Worm (Caenorhabditis elegans) whole organism, L4 larva: Measurements from ENCODE around the gene F08F8.11.

ENCODE experiments used
- F44E2.7 ChIP-seq: fragments of 200-800 bp; sonication (Bioruptor generic); IDR thresholded peaks from 2 replicates; pipeline ENCODE4 v2.1.2; 2022; ENCODE audit warnings: missing genetic modification characterization, missing compliant biosample characterization
- T20F7.1 ChIP-seq: fragments of 200-800 bp; sonication (Bioruptor generic); optimal IDR thresholded peaks from 2 replicates; lab custom pipeline; 2018; ENCODE audit warnings: mild to moderate bottlenecking, missing genetic modification characterization, missing compliant biosample characterization
- Y105C5A.15 ChIP-seq: fragments of 200-800 bp; sonication (Bioruptor generic); IDR thresholded peaks from 2 replicates; pipeline ENCODE4 v1.3.6; 2022; ENCODE audit warnings: missing genetic modification characterization, missing compliant biosample characterization
- ZK337.2 ChIP-seq: fragments of 200-800 bp; sonication (Bioruptor generic); IDR thresholded peaks from 2 replicates; pipeline ENCODE4 v1.3.6; 2022; ENCODE audit warnings: missing genetic modification reagents, missing genetic modification characterization, missing compliant biosample characterization
- ZK546.5 ChIP-seq, 2 experiments: sonication (generic microtip); optimal IDR thresholded peaks; 2 replicates each; lab custom pipeline; 2017; ENCODE audit warnings: missing biosample characterization in 2 of 2, missing genetic modification characterization in 2 of 2
- aha-1 ChIP-seq: fragments of 150-350 bp; peaks from one replicate; lab custom pipeline; 2014; ENCODE audit warnings: missing biosample characterization, missing genetic modification characterization
- arid-1 ChIP-seq: fragments of 200-800 bp; sonication (Bioruptor generic); conservative IDR thresholded peaks from 2 replicates; pipeline ENCODE4 v1.3.6; 2022; ENCODE audit warnings: missing genetic modification reagents, missing genetic modification characterization, missing compliant biosample characterization
- ceh-20 ChIP-seq: fragments of 200-800 bp; sonication (Bioruptor generic); IDR thresholded peaks from 2 replicates; pipeline ENCODE4 v1.3.6; 2022; ENCODE audit warnings: missing genetic modification reagents, missing genetic modification characterization, missing compliant biosample characterization
- ceh-32 ChIP-seq: sonication (generic microtip); optimal IDR thresholded peaks from 2 replicates; lab custom pipeline; 2016; ENCODE audit warnings: mild to moderate bottlenecking, missing genetic modification characterization, missing compliant biosample characterization; ENCODE audit not compliant: poor library complexity
- ceh-44 ChIP-seq: fragments of 200-800 bp; sonication (Bioruptor generic); IDR thresholded peaks from 2 replicates; pipeline ENCODE4 v1.3.6; 2022; ENCODE audit warnings: missing genetic modification reagents, missing genetic modification characterization, missing compliant biosample characterization
- cey-2 ChIP-seq: sonication (generic microtip); optimal IDR thresholded peaks from 3 replicates; lab custom pipeline; 2017; ENCODE audit warnings: missing genetic modification characterization, mild to moderate bottlenecking, missing compliant biosample characterization, antibody characterized with exemption, borderline replicate concordance; ENCODE audit not compliant: insufficient read depth
- daf-16 ChIP-seq, 3 experiments: sonication (generic microtip); optimal IDR thresholded peaks; 2 replicates each; lab custom pipeline; 2016 to 2017; ENCODE audit warnings: missing genetic modification characterization in 3 of 3, missing genetic modification reagents in 3 of 3, mild to moderate bottlenecking in 2 of 3, missing compliant biosample characterization in 2 of 3, missing biosample characterization in 1 of 3, moderate library complexity in 1 of 3
- dpl-1 ChIP-seq: fragments of 150-350 bp; optimal IDR thresholded peaks from 2 replicates; lab custom pipeline; 2014; ENCODE audit warnings: missing biosample characterization, missing genetic modification reagents, missing genetic modification characterization
- hif-1 ChIP-seq, 2 experiments: sonication (generic microtip); optimal IDR thresholded peaks; 2 replicates each; lab custom pipeline; 2016 to 2017; ENCODE audit warnings: missing compliant biosample characterization in 2 of 2, missing genetic modification characterization in 2 of 2, missing genetic modification reagents in 2 of 2, missing genotype in 2 of 2, mild to moderate bottlenecking in 1 of 2
- hlh-11 ChIP-seq: fragments of 200-800 bp; sonication (Bioruptor generic); optimal IDR thresholded peaks from 2 replicates; lab custom pipeline; 2018; ENCODE audit warnings: mild to moderate bottlenecking, missing genetic modification characterization, missing compliant biosample characterization
- hlh-30 ChIP-seq: sonication (generic microtip); optimal IDR thresholded peaks from 2 replicates; lab custom pipeline; 2017; ENCODE audit warnings: antibody characterized with exemption, mild to moderate bottlenecking, missing genetic modification characterization, missing compliant biosample characterization; ENCODE audit not compliant: insufficient read depth
- lin-15B ChIP-seq: fragments of 150-350 bp; sonication (generic microtip); optimal IDR thresholded peaks from 3 replicates; lab custom pipeline; 2014; ENCODE audit warnings: missing biosample characterization, missing genetic modification characterization
- lin-29 ChIP-seq: fragments of 200-800 bp; sonication (Bioruptor generic); IDR thresholded peaks from 2 replicates; pipeline ENCODE4 v1.3.6; 2022; ENCODE audit warnings: missing genetic modification reagents, missing genetic modification characterization, missing compliant biosample characterization
- lir-3 ChIP-seq: sonication (generic microtip); optimal IDR thresholded peaks from 2 replicates; lab custom pipeline; 2016; ENCODE audit warnings: mild to moderate bottlenecking, missing genetic modification characterization, missing compliant biosample characterization
- lsy-2 ChIP-seq, 2 experiments: fragments of 150-350 bp in 1 of 2; sonication (generic microtip) in 1 of 2; optimal IDR thresholded peaks; 2 replicates each; lab custom pipeline; 2014 to 2017; ENCODE audit warnings: missing biosample characterization in 2 of 2, missing genetic modification characterization in 2 of 2
- mdl-1 ChIP-seq, 2 experiments: fragments of 150-350 bp in 1 of 2; sonication (generic microtip) in 1 of 2; optimal IDR thresholded peaks; 2 replicates each; lab custom pipeline; 2014 to 2017; ENCODE audit warnings: missing biosample characterization in 2 of 2, missing genetic modification characterization in 2 of 2
- mes-2 ChIP-seq: sonication (generic microtip); optimal IDR thresholded peaks from 2 replicates; lab custom pipeline; 2016; ENCODE audit warnings: missing genotype, mild to moderate bottlenecking, missing genetic modification characterization, missing compliant biosample characterization; ENCODE audit not compliant: poor library complexity, severe bottlenecking
- nhr-11 ChIP-seq: fragments of 150-350 bp; optimal IDR thresholded peaks from 2 replicates; lab custom pipeline; 2014; ENCODE audit warnings: missing biosample characterization, missing genetic modification characterization
- nhr-237 ChIP-seq: sonication (generic microtip); optimal IDR thresholded peaks from 2 replicates; lab custom pipeline; 2017; ENCODE audit warnings: missing biosample characterization, missing genetic modification characterization
- nhr-28 ChIP-seq: fragments of 150-350 bp; optimal IDR thresholded peaks from 2 replicates; lab custom pipeline; 2014; ENCODE audit warnings: missing biosample characterization, missing genetic modification characterization
- nhr-76 ChIP-seq: fragments of 150-350 bp; optimal IDR thresholded peaks from 2 replicates; lab custom pipeline; 2014; ENCODE audit warnings: missing biosample characterization, missing genetic modification characterization
- php-3 ChIP-seq: fragments of 200-800 bp; sonication (Bioruptor generic); IDR thresholded peaks from 2 replicates; pipeline ENCODE4 v1.3.6; 2022; ENCODE audit warnings: missing genetic modification reagents, missing genetic modification characterization, missing compliant biosample characterization
- sdz-12 ChIP-seq: fragments of 200-800 bp; sonication (Bioruptor generic); optimal IDR thresholded peaks from 2 replicates; lab custom pipeline; 2018; ENCODE audit warnings: mild to moderate bottlenecking, missing genetic modification characterization, missing compliant biosample characterization
- spr-1 ChIP-seq: sonication (generic microtip); optimal IDR thresholded peaks from 2 replicates; lab custom pipeline; 2016; ENCODE audit warnings: mild to moderate bottlenecking, missing genetic modification characterization, missing compliant biosample characterization
- tra-1 ChIP-seq: fragments of 200-800 bp; sonication (Bioruptor generic); IDR thresholded peaks from 2 replicates; pipeline ENCODE4 v1.3.6; 2022; ENCODE audit warnings: missing genetic modification reagents, missing genetic modification characterization, missing compliant biosample characterization
- unc-62 ChIP-seq, 3 experiments: fragments of 150-350 bp in 1 of 3; sonication (generic microtip); optimal IDR thresholded peaks in 2 of 3; peaks in 1 of 3; 1 replicate in 1 of 3; 2 replicates in 2 of 3; lab custom pipeline; 2014 to 2017; ENCODE audit warnings: missing biosample characterization in 3 of 3, missing genetic modification characterization in 3 of 3, missing genetic modification reagents in 3 of 3, missing genotype in 1 of 3
- vab-7 ChIP-seq: fragments of 200-800 bp; sonication (Bioruptor generic); IDR thresholded peaks from 2 replicates; pipeline ENCODE4 v1.3.6; 2022; ENCODE audit warnings: missing genetic modification reagents, missing genetic modification characterization, missing compliant biosample characterization
- zip-11 ChIP-seq: fragments of 200-800 bp; sonication (Bioruptor generic); IDR thresholded peaks from 2 replicates; pipeline ENCODE4 v1.3.6; 2022; ENCODE audit warnings: missing genetic modification characterization, missing compliant biosample characterization

Gene F08F8.11

ce11 chrIII:7358627-7359026 is 7.1 kb upstream of the F08F8.11 start (continued):
- no peak for TF ChIP-seq nhr-237 (tag; lab: Kevin White, UChicago)
- TF ChIP-seq aha-1 (tag; lab: Kevin White, UChicago) = peak; percentile 93
- TF ChIP-seq zip-11 = no peak
- TF ChIP-seq hif-1 (tag; optimal IDR thresholded peaks at IDR 0.05; lab: Kevin White, UChicago) = peak in 1 of 2 experiments; percentile 92
- TF ChIP-seq cey-2 = no peak
- TF ChIP-seq php-3 = no peak
- TF ChIP-seq nhr-11 (tag; lab: Kevin White, UChicago) = peak; percentile 12
- TF ChIP-seq unc-62 (GFP tag; optimal IDR thresholded peaks at IDR 0.05 in 1 of 2; lab: Kevin White, UChicago) = no peak
- no peak for TF ChIP-seq unc-62 (tag; optimal IDR thresholded peaks at IDR 0.05; lab: Kevin White, UChicago)
- TF ChIP-seq ceh-20 (GFP tag; lab: Robert Waterston, UW) = 0 out of 2 replicates have a peak, but pooled peaks have one; percentile 42
- TF ChIP-seq vab-7 (GFP tag; lab: Robert Waterston, UW) = no peak
- peak; percentile 72 for TF ChIP-seq hlh-11 (tag; lab: Kevin White, UChicago)
- peak in 1 of 2 experiments; percentile 80 for TF ChIP-seq daf-16 (GFP tag; optimal IDR thresholded peaks at IDR 0.05; lab: Kevin White, UChicago)
- TF ChIP-seq daf-16 (tag; optimal IDR thresholded peaks at IDR 0.05; lab: Kevin White, UChicago) = peak; percentile 60
- no peak for TF ChIP-seq ceh-32 (tag; lab: Kevin White, UChicago)
- TF ChIP-seq sdz-12 (GFP tag; lab: Kevin White, UChicago) = no peak
- TF ChIP-seq nhr-76 = no peak
- peak; percentile 63 for TF ChIP-seq nhr-28 (tag; lab: Kevin White, UChicago)
- TF ChIP-seq hlh-30 = peak; percentile 40
- TF ChIP-seq spr-1 = no peak

ce11 chrIII:7359037-7359548 is 6.6 kb upstream of the F08F8.11 start, which contains the start of the genes eco-1 and hmgr-1:
eco-1 (minus strand) TSS chrIII:7359095.
hmgr-1 (plus strand) TSS chrIII:7359498.
- TF ChIP-seq dpl-1 (GFP tag; lab: Kevin White, UChicago) = peak; percentile 73
- TF ChIP-seq arid-1 (GFP tag; lab: Robert Waterston, UW) = 0 out of 2 replicates have a peak, but pooled peaks have one; percentile 30
- no peak for TF ChIP-seq ZK546.5 (tag; optimal IDR thresholded peaks at IDR 0.05; lab: Kevin White, UChicago)
- peak; percentile 86 for TF ChIP-seq mes-2 (tag; lab: Kevin White, UChicago)
- TF ChIP-seq lsy-2 (tag; optimal IDR thresholded peaks at IDR 0.05; lab: Kevin White, UChicago) = peak in 1 of 2 experiments; percentile 40
- TF ChIP-seq, all 104 proteins: peak for 4

- TF ChIP-seq vab-7 (GFP tag; lab: Robert Waterston, UW) = no peak
- no peak for TF ChIP-seq F44E2.7
- TF ChIP-seq ceh-44 = no peak
- no peak for TF ChIP-seq ZK337.2 (GFP tag; lab: Robert Waterston, UW)
- no peak for TF ChIP-seq lir-3
- TF ChIP-seq Y105C5A.15 (GFP tag; lab: Robert Waterston, UW) = no peak
- no peak for TF ChIP-seq lin-15B (tag; lab: Kevin White, UChicago)
- no peak for TF ChIP-seq lin-29
- TF ChIP-seq mdl-1 (tag; optimal IDR thresholded peaks at IDR 0.05; lab: Kevin White, UChicago) = no peak
- no peak for TF ChIP-seq daf-16 (GFP tag; optimal IDR thresholded peaks at IDR 0.05; lab: Kevin White, UChicago)
- no peak for TF ChIP-seq daf-16 (tag; optimal IDR thresholded peaks at IDR 0.05; lab: Kevin White, UChicago)
- TF ChIP-seq tra-1 = no peak
- no peak for TF ChIP-seq T20F7.1
Observed at ce11 chrIII:7367012-7367760, 1.5 kb downstream of the F08F8.11 start, which contains the start of the genes T20B12.5 and T20B12.4. T20B12.5 (minus strand) TSS chrIII:7367112. T20B12.4 (plus strand) TSS chrIII:7367710.
